Worm (Caenorhabditis elegans): ENCODE measurements around the gene C25D7.10.

DNA sequence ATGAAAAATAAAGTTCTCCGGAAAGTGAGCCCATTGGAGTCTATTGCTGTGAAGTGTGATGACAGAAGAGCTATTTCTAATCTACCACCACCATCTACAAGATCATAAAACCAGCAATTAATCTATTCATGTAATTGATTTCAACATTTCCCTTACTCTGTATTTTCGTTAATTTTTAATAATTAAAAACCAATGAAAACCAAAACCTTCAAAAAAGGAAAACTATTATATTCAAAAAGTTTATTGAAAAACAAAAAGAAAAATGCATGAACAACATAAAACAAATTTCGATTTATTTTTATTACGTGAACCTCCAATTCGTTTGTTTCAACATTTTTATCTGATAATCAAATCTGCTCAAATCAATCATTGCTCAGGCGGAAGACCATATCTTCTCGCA, 32.2 kb downstream of the C25D7.10 start, which contains the start of gene C01G10.1:
- TF ChIP-seq elt-2 (tag; optimal IDR thresholded peaks at IDR 0.05) (no peak), lin-13 (GFP tag; optimal IDR thresholded peaks at IDR 0.05) (no peak), zip-4 (GFP tag; optimal IDR thresholded peaks at IDR 0.05) (no peak), alr-1 (tag; optimal IDR thresholded peaks at IDR 0.05; ENCODE audit: borderline replicate concordance) (no peak), jun-1 (tag; optimal IDR thresholded peaks at IDR 0.05) (no peak), Y116A8C.19 (tag; optimal IDR thresholded peaks at IDR 0.05; ENCODE audit: borderline replicate concordance) (no peak), tbx-2 (tag; optimal IDR thresholded peaks at IDR 0.05) (no peak), nhr-76 (tag; optimal IDR thresholded peaks at IDR 0.05) (no peak), mep-1 (tag; optimal IDR thresholded peaks at IDR 0.05) (no peak), C34B4.2 (tag; optimal IDR thresholded peaks at IDR 0.05) (no peak), sptf-1 (tag; optimal IDR thresholded peaks at IDR 0.05) (no peak), pag-3 (tag; optimal IDR thresholded peaks at IDR 0.05; ENCODE audit: borderline replicate concordance, insufficient read depth) (no peak), xbp-1 (tag; optimal IDR thresholded peaks at IDR 0.05) (no peak)
